Fruit fly (Drosophila melanogaster) whole organism, embryonic: Measurements from ENCODE around the gene HDAC4.

Experiments used
- Atf6 ChIP-seq: fragments of 200-800 bp; sonication (Bioruptor generic); IDR thresholded peaks from 2 replicates; pipeline ENCODE4 v1.3.6; 2022; ENCODE audit warnings: missing biosample characterization, missing genetic modification characterization
- Bdp1 ChIP-seq: fragments of 200-800 bp; sonication (Bioruptor generic); optimal IDR thresholded peaks from 3 replicates; lab custom pipeline; 2016; ENCODE audit warnings: missing biosample characterization, missing genetic modification characterization
- Bgb ChIP-seq: fragments of 200-800 bp; sonication (Bioruptor generic); IDR thresholded peaks from 2 replicates; pipeline ENCODE4 v1.3.6; 2022; ENCODE audit warnings: missing biosample characterization, missing genetic modification characterization; ENCODE audit not compliant: partially characterized antibody
- Blimp-1 ChIP-seq: fragments of 200-800 bp; sonication (Bioruptor generic); optimal IDR thresholded peaks from 3 replicates; lab custom pipeline; 2018; ENCODE audit warnings: missing biosample characterization, missing genetic modification characterization, mild to moderate bottlenecking, moderate library complexity, missing genetic modification reagents
- C15 ChIP-seq: fragments of 200-800 bp; sonication (Bioruptor generic); IDR thresholded peaks from 3 replicates; pipeline ENCODE4 v1.3.6; 2022; ENCODE audit warnings: missing biosample characterization, missing genetic modification characterization
- CG10654 ChIP-seq: fragments of 200-800 bp; sonication (Bioruptor generic); optimal IDR thresholded peaks from 2 replicates; lab custom pipeline; 2016; ENCODE audit warnings: missing biosample characterization, missing genetic modification characterization
- CG10959 ChIP-seq: fragments of 200-800 bp; sonication (Bioruptor generic); IDR thresholded peaks from 2 replicates; pipeline ENCODE4 v1.3.6; 2022; ENCODE audit warnings: missing biosample characterization, missing genetic modification characterization
- CG12104 ChIP-seq: fragments of 200-800 bp; sonication (Bioruptor generic); optimal IDR thresholded peaks from 3 replicates; lab custom pipeline; 2016; ENCODE audit warnings: missing biosample characterization, missing genetic modification characterization
- CG12659 ChIP-seq: fragments of 200-800 bp; sonication (Bioruptor generic); optimal IDR thresholded peaks from 3 replicates; lab custom pipeline; 2017; ENCODE audit warnings: mild to moderate bottlenecking, missing biosample characterization, missing genetic modification reagents, missing genetic modification characterization
- CG13123 ChIP-seq: fragments of 200-800 bp; sonication (Bioruptor generic); optimal IDR thresholded peaks from 2 replicates; lab custom pipeline; 2016; ENCODE audit warnings: missing biosample characterization, missing genetic modification characterization
- CG13424 ChIP-seq: fragments of 200-800 bp; sonication (Bioruptor generic); optimal IDR thresholded peaks from 2 replicates; lab custom pipeline; 2019; ENCODE audit warnings: missing biosample characterization, mild to moderate bottlenecking, missing genetic modification characterization, moderate library complexity
- CG14965 ChIP-seq: fragments of 200-800 bp; sonication (Bioruptor generic); optimal IDR thresholded peaks from 2 replicates; lab custom pipeline; 2016; ENCODE audit warnings: missing biosample characterization, missing genetic modification characterization, borderline replicate concordance
- CG15011 ChIP-seq: fragments of 200-800 bp; sonication (Bioruptor generic); optimal IDR thresholded peaks from 3 replicates; lab custom pipeline; 2018; ENCODE audit warnings: missing biosample characterization, mild to moderate bottlenecking, missing genetic modification characterization
- CG18599 ChIP-seq: fragments of 200-800 bp; sonication (Bioruptor generic); optimal IDR thresholded peaks from 3 replicates; lab custom pipeline; 2017; ENCODE audit warnings: missing biosample characterization, missing genetic modification characterization, mild to moderate bottlenecking, moderate library complexity, missing genetic modification reagents
- CG18619 ChIP-seq: fragments of 200-800 bp; sonication (Bioruptor generic); optimal IDR thresholded peaks from 3 replicates; lab custom pipeline; 2017; ENCODE audit warnings: missing biosample characterization, mild to moderate bottlenecking, missing genetic modification characterization
- CG3281 ChIP-seq: fragments of 200-800 bp; sonication (Bioruptor generic); optimal IDR thresholded peaks from 3 replicates; lab custom pipeline; 2017; ENCODE audit warnings: missing biosample characterization, mild to moderate bottlenecking, missing genetic modification characterization
- CG4707 ChIP-seq: fragments of 200-800 bp; sonication (Bioruptor generic); optimal IDR thresholded peaks from 2 replicates; lab custom pipeline; 2018; ENCODE audit warnings: missing biosample characterization, mild to moderate bottlenecking, missing genetic modification characterization, moderate library complexity
- CG4820 ChIP-seq: fragments of 200-800 bp; sonication (Bioruptor generic); optimal IDR thresholded peaks from 3 replicates; lab custom pipeline; 2016; ENCODE audit warnings: missing biosample characterization, missing genetic modification characterization
- CG6813 ChIP-seq: fragments of 200-800 bp; sonication (Bioruptor generic); optimal IDR thresholded peaks from 2 replicates; lab custom pipeline; 2017; ENCODE audit warnings: missing biosample characterization, missing genetic modification characterization, mild to moderate bottlenecking, moderate library complexity, missing genetic modification reagents
- CG7745 ChIP-seq: fragments of 200-800 bp; sonication (Bioruptor generic); optimal IDR thresholded peaks from 2 replicates; lab custom pipeline; 2018; ENCODE audit warnings: missing biosample characterization, mild to moderate bottlenecking, missing genetic modification characterization, moderate library complexity
- CG7987 ChIP-seq: fragments of 200-800 bp; sonication (Bioruptor generic); optimal IDR thresholded peaks from 2 replicates; lab custom pipeline; 2018; ENCODE audit warnings: missing biosample characterization, mild to moderate bottlenecking, missing genetic modification characterization, moderate library complexity
- Deaf1 ChIP-seq: fragments of 200-800 bp; optimal IDR thresholded peaks from 3 replicates; lab custom pipeline; 2019; ENCODE audit warnings: missing biosample characterization, mild to moderate bottlenecking, missing genetic modification characterization, moderate library complexity
- Dek ChIP-seq: fragments of 200-800 bp; sonication (Bioruptor generic); optimal IDR thresholded peaks from 3 replicates; lab custom pipeline; 2019; ENCODE audit warnings: missing biosample characterization, mild to moderate bottlenecking, missing genetic modification characterization, moderate library complexity
- Gsc ChIP-seq: fragments of 200-800 bp; sonication (Bioruptor generic); IDR thresholded peaks from 2 replicates; pipeline ENCODE4 v1.3.6; 2022; ENCODE audit warnings: missing biosample characterization, missing genetic modification characterization
- Gug ChIP-seq: fragments of 200-800 bp; sonication (Bioruptor generic); IDR thresholded peaks from 4 replicates; pipeline ENCODE4 v1.3.6; 2022; ENCODE audit warnings: missing biosample characterization, missing genetic modification characterization
- HmgD ChIP-seq: fragments of 200-800 bp; sonication (Bioruptor generic); optimal IDR thresholded peaks from 3 replicates; lab custom pipeline; 2016; ENCODE audit warnings: missing biosample characterization, missing genetic modification characterization
- Nf-YC ChIP-seq: fragments of 200-800 bp; optimal IDR thresholded peaks from 3 replicates; lab custom pipeline; 2019; ENCODE audit warnings: missing biosample characterization, mild to moderate bottlenecking, missing genetic modification characterization, moderate library complexity
- PHDP ChIP-seq: fragments of 200-800 bp; sonication (Bioruptor generic); optimal IDR thresholded peaks from 3 replicates; lab custom pipeline; 2018; ENCODE audit warnings: missing biosample characterization, mild to moderate bottlenecking, missing genetic modification characterization, moderate library complexity
- Rx ChIP-seq: fragments of 200-800 bp; sonication (Bioruptor generic); IDR thresholded peaks from 2 replicates; pipeline ENCODE4 v1.3.6; 2022; ENCODE audit warnings: missing biosample characterization, missing genetic modification characterization
- Sry-β ChIP-seq: fragments of 200-800 bp; sonication (Bioruptor generic); optimal IDR thresholded peaks from 2 replicates; lab custom pipeline; 2018; ENCODE audit warnings: missing biosample characterization, mild to moderate bottlenecking, missing genetic modification characterization, moderate library complexity
- Trl ChIP-seq, 3 experiments: fragments of >200 bp in 2 of 3; fragments of 200-800 bp in 1 of 3; sonication (Bioruptor generic) in 1 of 3; optimal IDR thresholded peaks; 2 replicates in 1 of 3; 3 replicates in 2 of 3; lab custom pipeline; 2016 to 2017; ENCODE audit warnings: missing biosample characterization in 1 of 3, missing genetic modification characterization in 1 of 3
- aop ChIP-seq: fragments of 200-800 bp; sonication (Bioruptor generic); IDR thresholded peaks from 2 replicates; pipeline ENCODE4 v1.3.6; 2022; ENCODE audit warnings: missing biosample characterization, missing genetic modification characterization
- ap ChIP-seq: fragments of 200-800 bp; sonication (Bioruptor generic); IDR thresholded peaks from 2 replicates; pipeline ENCODE4 v1.3.6; 2022; ENCODE audit warnings: missing biosample characterization, missing genetic modification characterization
- bcd ChIP-seq: fragments of 200-800 bp; sonication (Bioruptor generic); optimal IDR thresholded peaks from 2 replicates; lab custom pipeline; 2017; ENCODE audit warnings: missing biosample characterization, mild to moderate bottlenecking, missing genetic modification characterization
- br ChIP-seq: fragments of >200 bp; optimal IDR thresholded peaks from 2 replicates; lab custom pipeline; 2017
- caup ChIP-seq: fragments of 200-800 bp; sonication (Bioruptor generic); optimal IDR thresholded peaks from 3 replicates; lab custom pipeline; 2017; ENCODE audit warnings: missing biosample characterization, mild to moderate bottlenecking, missing genetic modification characterization, moderate library complexity; ENCODE audit not compliant: severe bottlenecking
- dysf ChIP-seq: fragments of 200-800 bp; sonication (Bioruptor generic); IDR thresholded peaks from 3 replicates; pipeline ENCODE4 v1.3.6; 2022; ENCODE audit warnings: missing biosample characterization, missing genetic modification characterization
- esg ChIP-seq: fragments of 200-800 bp; sonication (Bioruptor generic); conservative IDR thresholded peaks from 2 replicates; pipeline ENCODE4 v1.3.6; 2022; ENCODE audit warnings: missing biosample characterization, missing genetic modification characterization
- fd64A ChIP-seq: fragments of 200-800 bp; sonication (Bioruptor generic); optimal IDR thresholded peaks from 3 replicates; lab custom pipeline; 2018; ENCODE audit warnings: missing biosample characterization, mild to moderate bottlenecking, missing genetic modification characterization
- gcm2 ChIP-seq: fragments of 200-800 bp; sonication (Bioruptor generic); optimal IDR thresholded peaks from 2 replicates; lab custom pipeline; 2016; ENCODE audit warnings: missing biosample characterization, missing genetic modification characterization
- jumu ChIP-seq: fragments of 200-800 bp; sonication (Bioruptor generic); optimal IDR thresholded peaks from 3 replicates; lab custom pipeline; 2016; ENCODE audit warnings: missing biosample characterization, missing genetic modification characterization
- kay ChIP-seq: fragments of 200-800 bp; sonication (Bioruptor generic); optimal IDR thresholded peaks from 2 replicates; lab custom pipeline; 2016; ENCODE audit warnings: missing biosample characterization, missing genetic modification characterization
- lbe ChIP-seq: fragments of 200-800 bp; sonication (Bioruptor generic); optimal IDR thresholded peaks from 2 replicates; lab custom pipeline; 2016; ENCODE audit warnings: missing biosample characterization, mild to moderate bottlenecking, missing genetic modification characterization
- lmd ChIP-seq: fragments of 200-800 bp; sonication (Bioruptor generic); IDR thresholded peaks from 2 replicates; pipeline ENCODE4 v1.3.6; 2022; ENCODE audit warnings: missing biosample characterization, missing genetic modification characterization
- nau ChIP-seq: fragments of 200-800 bp; sonication (Bioruptor generic); optimal IDR thresholded peaks from 3 replicates; lab custom pipeline; 2017; ENCODE audit warnings: missing biosample characterization, mild to moderate bottlenecking, missing genetic modification characterization, missing genetic modification reagents
- pita ChIP-seq: fragments of 200-800 bp; sonication (Bioruptor generic); optimal IDR thresholded peaks from 2 replicates; lab custom pipeline; 2017; ENCODE audit warnings: missing biosample characterization, mild to moderate bottlenecking, missing genetic modification characterization
- scrt ChIP-seq: fragments of 200-800 bp; sonication (Bioruptor generic); optimal IDR thresholded peaks from 2 replicates; lab custom pipeline; 2018; ENCODE audit warnings: missing biosample characterization, mild to moderate bottlenecking, missing genetic modification characterization, moderate library complexity
- shn ChIP-seq: fragments of 200-800 bp; sonication (Bioruptor generic); optimal IDR thresholded peaks from 3 replicates; lab custom pipeline; 2016; ENCODE audit warnings: missing biosample characterization, missing genetic modification characterization
- vfl ChIP-seq: fragments of 200-800 bp; sonication (Bioruptor generic); optimal IDR thresholded peaks from 2 replicates; lab custom pipeline; 2016; ENCODE audit warnings: missing biosample characterization, missing genetic modification characterization
- zf30C ChIP-seq: fragments of 200-800 bp; sonication (Bioruptor generic); optimal IDR thresholded peaks from 3 replicates; lab custom pipeline; 2018; ENCODE audit warnings: missing biosample characterization, mild to moderate bottlenecking, missing genetic modification characterization

HDAC4 gene

dm6 chrX:13274429-13275095, 10.9 kb downstream of the HDAC4 start (continued):
- no peak for TF ChIP-seq Gug (GFP tag; lab: Robert Waterston, UW)
- peak; percentile 7 for TF ChIP-seq scrt (GFP tag; lab: Kevin White, UChicago)
- no peak for TF ChIP-seq Rx (GFP tag; lab: Robert Waterston, UW)
- TF ChIP-seq Bgb = no peak
- no peak for TF ChIP-seq shn
- TF ChIP-seq CG4820 (GFP tag; lab: Kevin White, UChicago) = no peak
- TF ChIP-seq CG14965 (GFP tag; lab: Kevin White, UChicago) = no peak
- no peak for TF ChIP-seq br (lab: Kevin White, UChicago)
- TF ChIP-seq bcd (GFP tag; lab: Kevin White, UChicago) = peak; percentile 34
- no peak for TF ChIP-seq fd64A
- TF ChIP-seq vfl (GFP tag; lab: Kevin White, UChicago) = no peak
- no peak for TF ChIP-seq Trl (optimal IDR thresholded peaks at IDR 0.05; lab: Kevin White, UChicago)
- no peak for TF ChIP-seq Trl (GFP tag; optimal IDR thresholded peaks at IDR 0.05; lab: Kevin White, UChicago)
- TF ChIP-seq Dek (tag; lab: Kevin White, UChicago) = peak; percentile 62
- peak; percentile 27; the same call in 1 of the 2 replicates for TF ChIP-seq esg
- TF ChIP-seq Deaf1 (tag; lab: Kevin White, UChicago) = peak; percentile 50
- no peak for TF ChIP-seq CG4707 (GFP tag; lab: Kevin White, UChicago)
- TF ChIP-seq Blimp-1 (GFP tag; lab: Kevin White, UChicago) = peak; percentile 71
- TF ChIP-seq Nf-YC (tag; lab: Kevin White, UChicago) = peak; percentile 60
- TF ChIP-seq CG7987 (GFP tag; lab: Kevin White, UChicago) = no peak
- no peak for TF ChIP-seq C15
- TF ChIP-seq ap (GFP tag; lab: Robert Waterston, UW) = no peak
- peak; percentile 64 for TF ChIP-seq lmd
- TF ChIP-seq gcm2 (GFP tag; lab: Kevin White, UChicago) = no peak
- no peak for TF ChIP-seq aop (GFP tag; lab: Robert Waterston, UW)
- TF ChIP-seq dysf (GFP tag; lab: Robert Waterston, UW) = peak; percentile 75
- TF ChIP-seq pita (GFP tag; lab: Kevin White, UChicago) = no peak
- TF ChIP-seq caup (GFP tag; lab: Kevin White, UChicago) = no peak
- peak; percentile 70 for TF ChIP-seq PHDP (tag; lab: Kevin White, UChicago)
- TF ChIP-seq CG18599 (GFP tag; lab: Kevin White, UChicago) = peak; percentile 57
- no peak for TF ChIP-seq CG12104 (GFP tag; lab: Kevin White, UChicago)
- TF ChIP-seq nau (GFP tag; lab: Kevin White, UChicago) = no peak
- no peak for TF ChIP-seq CG13123 (GFP tag; lab: Kevin White, UChicago)
- TF ChIP-seq lbe (GFP tag; lab: Kevin White, UChicago) = no peak
- TF ChIP-seq HmgD = no peak
- TF ChIP-seq CG6813 = no peak
- peak; percentile 2 for TF ChIP-seq zf30C (GFP tag; lab: Kevin White, UChicago)
- TF ChIP-seq Bdp1 (GFP tag; lab: Kevin White, UChicago) = no peak
- TF ChIP-seq Gsc (GFP tag; lab: Robert Waterston, UW) = no peak
- TF ChIP-seq CG10654 (GFP tag; lab: Kevin White, UChicago) = peak; percentile 14
- peak; percentile 81 for TF ChIP-seq CG13424
- TF ChIP-seq Sry-β (GFP tag; lab: Kevin White, UChicago) = no peak
- no peak for TF ChIP-seq kay (GFP tag; lab: Kevin White, UChicago)
- TF ChIP-seq CG18619 (GFP tag; lab: Kevin White, UChicago) = peak; percentile 35
- no peak for TF ChIP-seq CG15011 (GFP tag; lab: Kevin White, UChicago)
- no peak for TF ChIP-seq CG10959 (GFP tag; lab: Robert Waterston, UW)
- no peak for TF ChIP-seq Atf6 (GFP tag; lab: Robert Waterston, UW)
- TF ChIP-seq CG12659 (GFP tag; lab: Kevin White, UChicago) = peak; percentile 49
- TF ChIP-seq CG3281 (GFP tag; lab: Kevin White, UChicago) = peak; percentile 53
- no peak for TF ChIP-seq CG7745
- TF ChIP-seq jumu (GFP tag; lab: Kevin White, UChicago) = no peak
